Worm (Caenorhabditis elegans): Measurements from ENCODE around the gene C06A1.3.

C06A1.3 gene

DNA sequence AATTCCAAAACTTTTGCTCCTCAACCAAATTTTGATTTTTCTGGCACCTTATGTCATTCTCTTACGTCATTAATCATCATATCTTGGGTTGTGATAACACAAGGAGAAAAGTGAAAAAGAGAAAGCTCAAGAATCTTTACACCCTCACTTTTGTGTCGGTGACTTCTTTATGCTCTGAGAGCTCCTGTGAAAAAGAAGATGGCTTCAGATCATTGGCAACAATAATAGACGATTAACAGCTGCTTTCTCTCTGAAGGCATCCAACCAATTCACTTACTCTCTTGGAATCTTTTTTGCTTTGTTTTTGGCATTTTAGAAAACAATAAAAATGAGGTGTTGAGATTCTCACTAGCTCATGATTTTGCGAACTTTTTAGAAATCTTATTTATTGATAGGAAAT, 2.6 kb upstream of the C06A1.3 start:
- no peak for TF ChIP-seq dao-5 (tag; optimal IDR thresholded peaks at IDR 0.05)
- TF ChIP-seq W03F9.2 (tag; optimal IDR thresholded peaks at IDR 0.05) = no peak
- no peak for TF ChIP-seq him-1 (tag; optimal IDR thresholded peaks at IDR 0.05)

DNA sequence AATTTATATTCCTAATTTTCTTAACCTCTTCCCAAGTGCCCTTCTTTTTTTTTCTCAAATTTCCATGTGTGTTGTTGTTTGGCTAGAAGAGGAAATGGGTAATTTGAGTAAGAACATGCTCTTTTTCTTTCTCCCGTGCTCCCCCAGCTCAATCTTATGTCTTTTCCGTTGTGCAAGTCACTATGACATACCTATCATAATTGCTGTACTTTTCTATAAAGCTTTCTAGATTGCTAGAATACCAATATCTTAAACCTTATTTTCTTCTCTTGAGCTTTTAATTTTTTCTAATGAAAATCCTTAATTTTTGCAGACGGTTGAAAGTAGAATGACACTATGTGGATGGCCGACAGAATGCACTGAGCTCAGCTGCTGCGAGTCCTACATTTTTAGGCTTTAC, 1.8 kb upstream of the C06A1.3 start, which contains the start of gene txt-13:
Gene txt-13, plus strand, starts transcription at position 301 of the 400 bp plus-strand sequence.
- TF ChIP-seq him-1 (tag; optimal IDR thresholded peaks at IDR 0.05) (no peak), W03F9.2 (tag; optimal IDR thresholded peaks at IDR 0.05) (no peak), dao-5 (tag; optimal IDR thresholded peaks at IDR 0.05) (no peak)

DNA sequence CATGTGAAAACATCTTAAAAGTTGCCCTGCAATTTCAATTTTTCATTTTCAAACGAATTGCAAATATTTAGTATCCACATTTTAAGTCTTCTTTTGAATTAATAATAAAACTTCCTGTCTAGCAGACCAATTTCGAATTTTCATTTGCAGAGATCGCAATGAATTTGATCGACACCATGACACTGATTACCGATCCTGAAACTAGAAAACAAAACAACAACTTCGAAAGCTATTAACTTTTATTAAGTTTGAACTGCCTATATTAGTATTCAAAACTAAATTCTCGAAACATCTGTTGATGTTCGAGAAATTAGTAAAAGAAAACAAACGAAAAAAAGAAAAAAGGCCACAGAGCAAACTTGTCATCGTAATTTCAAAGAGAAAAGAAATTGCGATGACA, 2.1 kb downstream of the C06A1.3 start:
- TF ChIP-seq him-1 (tag; optimal IDR thresholded peaks at IDR 0.05) (no peak), dao-5 (tag; optimal IDR thresholded peaks at IDR 0.05) (no peak), W03F9.2 (tag; optimal IDR thresholded peaks at IDR 0.05) (no peak)

DNA sequence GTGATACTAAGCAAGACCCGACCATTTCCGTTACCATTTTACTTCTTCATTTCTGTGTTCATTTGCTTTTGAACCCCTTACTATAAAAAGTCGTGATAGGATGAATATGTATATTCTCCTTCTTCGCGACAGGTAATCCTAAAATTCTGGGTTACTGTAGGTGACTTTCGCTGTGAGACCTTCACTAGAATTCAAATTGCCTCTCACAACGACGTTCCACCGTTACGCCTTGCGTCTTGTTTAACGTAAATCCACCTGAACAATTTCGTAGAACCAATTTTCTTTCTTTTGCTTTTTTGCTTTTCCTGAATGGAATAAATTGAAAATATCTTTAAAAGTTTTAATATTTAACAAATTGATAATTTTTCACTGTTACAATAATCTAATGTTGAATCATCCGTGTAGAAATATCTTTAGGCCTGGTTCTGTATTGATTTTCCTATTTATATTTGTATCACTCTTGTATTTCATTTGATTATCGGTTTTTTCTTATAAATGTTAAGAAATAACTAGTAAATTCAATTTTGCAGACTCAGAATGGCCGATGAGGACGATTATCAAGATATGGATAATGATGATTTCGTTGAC, 6.9 kb downstream of the C06A1.3 start, which contains the start of gene rpb-6:
Gene rpb-6, plus strand, starts transcription at position 538 of the 588 bp plus-strand sequence.
- TF ChIP-seq dao-5 (tag; optimal IDR thresholded peaks at IDR 0.05) (no peak), him-1 (tag; optimal IDR thresholded peaks at IDR 0.05) (no peak), W03F9.2 (tag; optimal IDR thresholded peaks at IDR 0.05) (no peak)

DNA sequence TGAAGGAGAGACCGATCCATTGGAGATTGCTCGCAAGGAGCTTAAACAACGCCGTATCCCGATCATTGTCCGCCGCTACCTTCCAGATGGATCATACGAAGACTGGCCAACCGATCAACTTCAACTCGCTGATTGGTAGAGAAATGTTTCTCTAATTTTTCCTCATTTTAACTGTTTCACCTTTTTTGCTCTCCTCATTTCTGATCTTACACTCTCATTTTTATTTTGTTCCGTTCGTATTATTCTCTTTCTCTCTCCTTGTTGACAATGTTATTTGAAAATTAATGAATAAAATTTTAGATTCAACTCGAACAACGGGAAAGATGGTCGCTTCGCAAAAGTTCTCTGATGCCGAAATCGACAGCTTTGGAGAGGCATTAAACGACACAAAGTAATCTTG, 7.6 kb downstream of the C06A1.3 start, which contains the start of gene dohh-1:
Gene dohh-1, plus strand, starts transcription at position 301 of the 400 bp plus-strand sequence.
- TF ChIP-seq him-1 (tag; optimal IDR thresholded peaks at IDR 0.05) (no peak), W03F9.2 (tag; optimal IDR thresholded peaks at IDR 0.05) (no peak), dao-5 (tag; optimal IDR thresholded peaks at IDR 0.05) (no peak)

DNA sequence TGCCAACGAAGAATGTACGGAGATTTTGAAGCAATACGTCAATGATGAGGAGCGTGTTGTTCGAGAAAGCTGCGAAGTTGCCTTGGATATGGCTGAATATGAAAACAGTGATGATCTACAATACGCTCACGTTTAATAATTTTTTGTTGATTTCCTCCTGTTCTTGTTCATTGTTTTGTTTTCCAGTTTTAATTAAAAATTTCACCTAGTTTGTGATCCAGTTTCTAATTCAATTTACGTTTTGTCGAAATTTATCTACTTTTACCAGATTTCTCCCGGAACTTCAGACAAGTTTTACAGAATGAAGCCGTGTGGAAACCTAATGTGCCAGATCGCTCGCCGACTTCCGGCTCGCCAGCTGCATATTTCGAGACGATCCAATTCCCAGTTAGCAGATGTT, 8.8 kb downstream of the C06A1.3 start, which contains the start of gene dap-3:
Gene dap-3, plus strand, starts transcription at position 301 of the 400 bp plus-strand sequence.
- no peak for TF ChIP-seq W03F9.2 (tag; optimal IDR thresholded peaks at IDR 0.05)
- TF ChIP-seq him-1 (tag; optimal IDR thresholded peaks at IDR 0.05) = no peak
- TF ChIP-seq dao-5 (tag; optimal IDR thresholded peaks at IDR 0.05) = no peak

DNA sequence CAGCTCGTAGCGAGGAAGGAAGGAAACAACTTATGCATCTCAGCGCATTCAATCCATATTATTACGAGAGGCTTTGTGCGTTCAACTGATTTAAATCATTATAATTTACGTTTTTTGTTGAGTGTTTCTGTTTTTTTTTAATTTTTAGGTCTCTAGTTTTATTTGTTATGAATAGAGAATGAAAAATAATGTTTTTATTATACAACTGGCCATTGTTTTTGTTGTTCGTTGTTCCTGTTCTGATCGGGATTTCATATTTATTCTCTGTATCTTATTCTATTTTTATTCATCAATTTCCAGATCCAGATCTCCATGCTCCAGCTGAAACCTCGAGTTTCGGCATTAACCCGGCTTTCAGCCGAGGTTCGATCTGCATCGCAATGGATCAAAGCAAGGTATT, 10.3 kb downstream of the C06A1.3 start, which contains the start of gene mrps-22:
Gene mrps-22, plus strand, starts transcription at position 301 of the 400 bp plus-strand sequence.
- no peak for TF ChIP-seq W03F9.2 (tag; optimal IDR thresholded peaks at IDR 0.05)
- no peak for TF ChIP-seq him-1 (tag; optimal IDR thresholded peaks at IDR 0.05)
- TF ChIP-seq dao-5 (tag; optimal IDR thresholded peaks at IDR 0.05) = no peak

DNA sequence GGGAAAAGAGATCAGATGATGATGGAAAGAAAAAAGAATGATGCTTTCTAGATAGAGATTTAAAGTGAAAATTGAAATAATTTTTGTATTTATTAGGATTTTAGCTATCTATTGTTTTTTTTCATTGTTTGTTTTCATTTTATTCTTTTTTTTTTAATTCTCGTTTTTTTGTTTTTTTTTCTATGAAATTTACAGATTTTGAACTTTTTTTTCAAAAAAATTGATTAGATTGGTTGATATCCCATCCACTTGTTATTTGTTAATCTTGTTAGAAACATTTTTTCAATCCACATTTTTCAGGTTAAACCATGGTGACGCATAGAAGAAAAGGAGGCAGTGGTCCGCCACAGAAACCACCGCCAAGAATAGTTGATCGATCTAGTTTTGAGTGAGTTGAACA, 12.0 kb downstream of the C06A1.3 start, which contains the start of gene algn-9:
Gene algn-9, plus strand, starts transcription at position 301 of the 400 bp plus-strand sequence.
- no peak for TF ChIP-seq W03F9.2 (tag; optimal IDR thresholded peaks at IDR 0.05)
- TF ChIP-seq him-1 (tag; optimal IDR thresholded peaks at IDR 0.05) = no peak
- TF ChIP-seq dao-5 (tag; optimal IDR thresholded peaks at IDR 0.05) = no peak

DNA sequence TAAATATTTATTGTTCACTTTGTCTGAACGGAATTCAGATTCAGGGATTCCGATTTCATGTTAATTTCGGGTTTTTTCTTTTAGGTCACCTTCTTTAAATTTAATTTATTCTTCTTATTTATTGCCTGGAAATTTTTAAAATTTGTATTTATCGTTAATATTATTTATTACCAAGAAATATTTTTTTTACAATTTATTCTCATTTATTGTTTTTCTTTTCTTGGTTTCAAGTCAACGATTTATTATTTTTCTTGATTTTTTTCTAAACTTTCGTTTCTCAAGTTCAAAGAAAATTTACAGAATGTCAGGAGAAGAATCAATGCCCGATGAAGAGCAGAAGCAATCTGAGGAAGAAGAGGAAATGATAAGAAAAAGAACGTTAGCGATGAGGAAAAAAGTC, 15.7 kb downstream of the C06A1.3 start, which contains the start of gene crn-3:
Gene crn-3, plus strand, starts transcription at position 301 of the 400 bp plus-strand sequence.
- TF ChIP-seq W03F9.2 (tag; optimal IDR thresholded peaks at IDR 0.05) (no peak), dao-5 (tag; optimal IDR thresholded peaks at IDR 0.05) (no peak), him-1 (tag; optimal IDR thresholded peaks at IDR 0.05) (no peak)

DNA sequence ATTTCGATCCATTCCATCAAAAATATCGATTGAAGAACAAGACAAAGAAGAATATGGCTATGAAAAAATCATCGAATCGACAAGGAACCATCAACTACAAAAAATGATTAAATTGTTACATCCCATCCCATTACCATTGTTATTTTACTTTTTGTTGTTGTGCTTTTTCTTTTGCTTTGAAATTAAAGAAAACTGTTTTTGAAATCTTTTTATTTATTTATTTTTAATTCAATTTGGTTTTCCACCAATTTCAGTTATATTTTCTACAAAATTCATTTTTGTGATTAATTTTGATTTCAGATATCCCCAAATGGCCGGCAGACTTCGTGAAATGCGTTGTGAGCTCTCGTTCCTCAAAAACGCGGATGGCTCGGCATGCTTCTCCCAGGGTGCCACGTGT, 20.4 kb downstream of the C06A1.3 start, which contains the start of gene crn-5:
Gene crn-5, plus strand, starts transcription at position 301 of the 400 bp plus-strand sequence.
- TF ChIP-seq W03F9.2 (tag; optimal IDR thresholded peaks at IDR 0.05) = no peak
- no peak for TF ChIP-seq him-1 (tag; optimal IDR thresholded peaks at IDR 0.05)
- no peak for TF ChIP-seq dao-5 (tag; optimal IDR thresholded peaks at IDR 0.05)

DNA sequence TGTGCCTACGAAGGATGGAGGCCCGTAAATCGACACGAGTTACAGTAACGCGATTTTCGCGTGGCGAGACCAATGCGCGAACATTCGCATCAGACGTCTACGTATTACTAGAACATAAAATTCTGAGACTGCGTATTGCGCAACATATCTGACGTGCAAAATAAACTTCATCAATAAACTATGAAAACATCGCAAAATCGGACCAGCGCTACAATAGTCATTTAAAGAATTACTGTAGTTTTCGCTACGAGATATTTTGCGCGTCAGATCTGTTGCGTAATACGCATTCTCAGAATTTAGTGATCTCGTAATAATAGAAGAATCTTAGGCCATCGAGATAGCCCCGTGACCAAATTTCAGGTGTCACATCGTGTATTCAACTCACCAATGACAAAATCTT, 22.2 kb downstream of the C06A1.3 start:
- TF ChIP-seq him-1 (tag; optimal IDR thresholded peaks at IDR 0.05) (no peak), dao-5 (tag; optimal IDR thresholded peaks at IDR 0.05) (no peak), W03F9.2 (tag; optimal IDR thresholded peaks at IDR 0.05) (no peak)

DNA sequence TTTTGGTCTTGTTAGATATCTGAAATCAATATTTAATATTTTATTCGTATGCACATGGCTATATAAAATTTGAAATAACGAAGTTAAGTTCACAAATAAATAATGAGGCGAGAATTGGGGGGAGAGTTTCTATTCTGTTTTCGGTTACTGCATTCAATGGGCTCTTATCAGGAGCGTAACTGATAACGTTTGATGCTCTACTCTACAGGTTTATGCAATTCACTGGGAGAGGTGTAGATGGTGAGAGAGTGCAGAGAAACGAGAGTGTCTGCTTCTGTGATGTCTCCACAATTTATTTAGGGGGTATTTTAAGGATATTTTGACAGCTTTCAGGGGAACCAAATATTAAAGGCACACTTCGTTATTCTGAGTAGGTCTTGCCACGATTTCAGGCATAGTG, 22.7 kb downstream of the C06A1.3 start, which contains the start of gene C14A4.6:
Gene C14A4.6, minus strand, starts transcription at position 19 of the 400 bp plus-strand sequence.
- TF ChIP-seq dao-5 (tag; optimal IDR thresholded peaks at IDR 0.05) (no peak), him-1 (tag; optimal IDR thresholded peaks at IDR 0.05) (no peak), W03F9.2 (tag; optimal IDR thresholded peaks at IDR 0.05) (no peak)

DNA sequence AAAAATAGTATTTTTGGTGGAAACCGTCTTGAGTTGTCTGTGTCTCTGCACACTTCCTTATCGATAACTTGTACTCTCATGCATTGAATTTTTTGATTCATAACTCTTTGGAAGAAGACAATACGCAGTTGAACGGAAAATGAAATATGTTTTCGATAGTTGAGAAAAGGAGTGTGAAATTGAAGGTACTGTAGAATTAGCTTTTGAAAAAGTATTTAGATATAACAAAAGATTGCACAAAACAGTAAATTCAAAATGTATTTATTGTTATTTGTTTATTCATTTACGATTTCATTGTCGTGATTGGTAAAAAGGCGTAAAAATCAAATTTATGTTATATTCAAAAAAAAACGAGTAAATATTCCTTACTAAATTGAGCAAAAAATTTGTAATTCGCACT, 24.4 kb downstream of the C06A1.3 start, which contains the start of gene C14A4.7:
Gene C14A4.7, minus strand, starts transcription at position 101 of the 400 bp plus-strand sequence.
- TF ChIP-seq W03F9.2 (tag; optimal IDR thresholded peaks at IDR 0.05) (no peak), him-1 (tag; optimal IDR thresholded peaks at IDR 0.05) (no peak), dao-5 (tag; optimal IDR thresholded peaks at IDR 0.05) (no peak)

DNA sequence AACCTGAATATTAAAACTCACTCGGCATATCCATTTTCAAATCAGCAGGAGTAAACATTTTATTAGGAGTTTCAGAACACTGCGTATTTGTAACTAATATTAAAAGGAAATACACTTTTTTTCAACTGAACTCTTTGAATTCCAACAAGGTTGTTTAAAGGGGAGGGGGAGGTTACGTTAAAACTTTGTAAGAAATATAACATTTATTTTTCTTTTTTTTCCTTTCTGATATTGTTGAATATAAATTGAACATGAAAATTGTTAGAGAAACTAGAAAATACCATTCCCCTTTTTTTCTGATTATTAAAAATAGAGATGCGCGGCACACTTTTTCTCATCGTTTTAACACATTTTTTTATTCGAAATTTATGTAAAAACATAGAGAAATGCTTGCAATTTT, 26.0 kb downstream of the C06A1.3 start, which contains the start of gene C14A4.8:
Gene C14A4.8, minus strand, starts transcription at position 101 of the 400 bp plus-strand sequence.
- TF ChIP-seq him-1 (tag; optimal IDR thresholded peaks at IDR 0.05) (no peak), W03F9.2 (tag; optimal IDR thresholded peaks at IDR 0.05) (no peak), dao-5 (tag; optimal IDR thresholded peaks at IDR 0.05) (no peak)
